Worm (Caenorhabditis elegans) whole organism, young adult: Measurements from ENCODE around the gene F21H12.3.
A peak's percentile ranks its signal among the peaks of the same experiment; 100 is the strongest.

Experiments used
- C17E4.6 ChIP-seq: fragments of 200-800 bp; sonication (Bioruptor generic); IDR thresholded peaks from 2 replicates; pipeline ENCODE4 v1.3.6; 2022; ENCODE audit warnings: missing genetic modification reagents, missing genetic modification characterization, missing compliant biosample characterization
- F22D6.2 ChIP-seq: sonication (generic microtip); optimal IDR thresholded peaks from 2 replicates; lab custom pipeline; 2016; ENCODE audit warnings: mild to moderate bottlenecking, missing genetic modification characterization, missing compliant biosample characterization
- F39B2.1 ChIP-seq: fragments of 200-800 bp; sonication (Bioruptor generic); IDR thresholded peaks from 2 replicates; pipeline ENCODE4 v1.3.6; 2022; ENCODE audit warnings: missing genetic modification reagents, missing genetic modification characterization, missing compliant biosample characterization
- K12H6.12 ChIP-seq: fragments of 200-800 bp; sonication (Bioruptor generic); optimal IDR thresholded peaks from 2 replicates; lab custom pipeline; 2018; ENCODE audit warnings: mild to moderate bottlenecking, missing genetic modification characterization, missing compliant biosample characterization
- Y53G8AR.9 ChIP-seq: fragments of 200-800 bp; sonication (Bioruptor generic); conservative IDR thresholded peaks from 2 replicates; pipeline ENCODE4 v1.3.6; 2022; ENCODE audit warnings: missing genetic modification reagents, missing genetic modification characterization, missing compliant biosample characterization
- Y79H2A.3 ChIP-seq: fragments of 200-800 bp; sonication (Bioruptor generic); conservative IDR thresholded peaks from 2 replicates; pipeline ENCODE4 v1.3.6; 2022; ENCODE audit warnings: missing genetic modification reagents, missing genetic modification characterization, missing compliant biosample characterization
- akir-1 ChIP-seq: fragments of 200-800 bp; sonication (Bioruptor generic); optimal IDR thresholded peaks from 2 replicates; lab custom pipeline; 2018; ENCODE audit warnings: mild to moderate bottlenecking, missing genetic modification characterization, moderate library complexity, missing compliant biosample characterization
- aptf-2 ChIP-seq: fragments of 200-800 bp; sonication (Bioruptor generic); conservative IDR thresholded peaks from 2 replicates; pipeline ENCODE4 v1.3.6; 2022; ENCODE audit warnings: missing genetic modification reagents, missing genetic modification characterization, missing compliant biosample characterization
- athp-1 ChIP-seq: sonication (generic microtip); optimal IDR thresholded peaks from 2 replicates; lab custom pipeline; 2017; ENCODE audit warnings: mild to moderate bottlenecking, missing genetic modification characterization, missing compliant biosample characterization
- attf-5 ChIP-seq: fragments of 200-800 bp; sonication (Bioruptor generic); optimal IDR thresholded peaks from 2 replicates; lab custom pipeline; 2018; ENCODE audit warnings: mild to moderate bottlenecking, missing genetic modification characterization, missing compliant biosample characterization
- bed-1 ChIP-seq: fragments of 200-800 bp; sonication (Bioruptor generic); IDR thresholded peaks from 2 replicates; pipeline ENCODE4 v1.3.6; 2022; ENCODE audit warnings: missing genetic modification reagents, missing genetic modification characterization, missing compliant biosample characterization
- cebp-1 ChIP-seq, 2 experiments: fragments of 200-800 bp in 1 of 2; sonication (Bioruptor generic) in 1 of 2; sonication (generic microtip) in 1 of 2; IDR thresholded peaks in 1 of 2; optimal IDR thresholded peaks in 1 of 2; 2 replicates each; pipeline versions ENCODE4 v1.3.6 to Lab custom; 2017 to 2022; ENCODE audit warnings: missing compliant biosample characterization in 2 of 2, missing genetic modification characterization in 2 of 2, mild to moderate bottlenecking in 1 of 2, missing genetic modification reagents in 1 of 2, moderate library complexity in 1 of 2
- ceh-100 ChIP-seq: fragments of 200-800 bp; sonication (Bioruptor generic); IDR thresholded peaks from 2 replicates; pipeline ENCODE4 v1.3.6; 2022; ENCODE audit warnings: missing genetic modification reagents, missing genetic modification characterization, missing compliant biosample characterization
- ceh-27 ChIP-seq: fragments of 200-800 bp; sonication (Bioruptor generic); optimal IDR thresholded peaks from 2 replicates; lab custom pipeline; 2018; ENCODE audit warnings: mild to moderate bottlenecking, missing genetic modification characterization, moderate library complexity, missing compliant biosample characterization
- ceh-58 ChIP-seq: fragments of 200-800 bp; sonication (Bioruptor generic); IDR thresholded peaks from 2 replicates; pipeline ENCODE4 v1.3.6; 2022; ENCODE audit warnings: missing genetic modification characterization, missing compliant biosample characterization
- dox-1 ChIP-seq: fragments of 200-800 bp; sonication (Bioruptor generic); IDR thresholded peaks from 2 replicates; pipeline ENCODE4 v1.3.6; 2022; ENCODE audit warnings: missing genetic modification reagents, missing genetic modification characterization, missing compliant biosample characterization
- gei-17 ChIP-seq: fragments of 200-800 bp; sonication (Bioruptor generic); optimal IDR thresholded peaks from 2 replicates; lab custom pipeline; 2018; ENCODE audit warnings: mild to moderate bottlenecking, missing genetic modification characterization, missing compliant biosample characterization
- hmg-1.2 ChIP-seq: fragments of 200-800 bp; sonication (Bioruptor generic); IDR thresholded peaks from 2 replicates; pipeline ENCODE4 v1.3.6; 2022; ENCODE audit warnings: missing genetic modification reagents, missing genetic modification characterization, missing compliant biosample characterization
- hrde-1 ChIP-seq: sonication (generic microtip); optimal IDR thresholded peaks from 2 replicates; lab custom pipeline; 2016; ENCODE audit warnings: missing genetic modification characterization, mild to moderate bottlenecking, missing compliant biosample characterization, moderate library complexity, missing genotype, missing genetic modification reagents, borderline replicate concordance
- lin-54 ChIP-seq: fragments of 200-800 bp; sonication (Bioruptor generic); optimal IDR thresholded peaks from 2 replicates; lab custom pipeline; 2018; ENCODE audit warnings: mild to moderate bottlenecking, missing genetic modification characterization, missing compliant biosample characterization
- lsl-1 ChIP-seq: fragments of 200-800 bp; sonication (Bioruptor generic); optimal IDR thresholded peaks from 2 replicates; lab custom pipeline; 2018; ENCODE audit warnings: mild to moderate bottlenecking, missing genetic modification characterization, moderate library complexity, missing compliant biosample characterization
- lsy-27 ChIP-seq: sonication (generic microtip); optimal IDR thresholded peaks from 2 replicates; lab custom pipeline; 2017; ENCODE audit warnings: missing genetic modification characterization, mild to moderate bottlenecking, missing compliant biosample characterization, antibody characterized with exemption, missing genotype, borderline replicate concordance; ENCODE audit not compliant: insufficient read depth
- madf-8 ChIP-seq: fragments of 200-800 bp; sonication (Bioruptor generic); conservative IDR thresholded peaks from 2 replicates; pipeline ENCODE4 v1.3.6; 2022; ENCODE audit warnings: missing genetic modification reagents, missing genetic modification characterization, missing compliant biosample characterization
- mel-28 ChIP-seq: sonication (generic microtip); optimal IDR thresholded peaks from 2 replicates; lab custom pipeline; 2016; ENCODE audit warnings: borderline replicate concordance, mild to moderate bottlenecking, missing genetic modification characterization, missing compliant biosample characterization
- nfya-1 ChIP-seq: sonication (generic microtip); optimal IDR thresholded peaks from 2 replicates; lab custom pipeline; 2017; ENCODE audit warnings: antibody characterized with exemption, missing compliant biosample characterization, missing genetic modification characterization, borderline replicate concordance; ENCODE audit not compliant: insufficient read depth
- nhr-120 ChIP-seq: fragments of 200-800 bp; sonication (Bioruptor generic); IDR thresholded peaks from 2 replicates; pipeline ENCODE4 v1.3.6; 2022; ENCODE audit warnings: missing genetic modification characterization, missing compliant biosample characterization
- nhr-27 ChIP-seq: fragments of 200-800 bp; sonication (Bioruptor generic); optimal IDR thresholded peaks from 2 replicates; lab custom pipeline; 2018; ENCODE audit warnings: mild to moderate bottlenecking, missing genetic modification characterization, moderate library complexity, missing compliant biosample characterization
- nhr-90 ChIP-seq: sonication (generic microtip); optimal IDR thresholded peaks from 2 replicates; lab custom pipeline; 2016; ENCODE audit warnings: missing genotype, mild to moderate bottlenecking, missing genetic modification characterization, missing compliant biosample characterization
- pbrm-1 ChIP-seq: fragments of 200-800 bp; sonication (Bioruptor generic); IDR thresholded peaks from 2 replicates; pipeline ENCODE4 v1.3.6; 2022; ENCODE audit warnings: missing genetic modification reagents, missing genetic modification characterization, missing compliant biosample characterization
- rec-8 ChIP-seq, 2 experiments: sonication (generic microtip); optimal IDR thresholded peaks; 2 replicates each; lab custom pipeline; 2016; ENCODE audit warnings: mild to moderate bottlenecking in 2 of 2, missing genetic modification characterization in 2 of 2, missing genetic modification reagents in 2 of 2, missing genotype in 2 of 2, missing biosample characterization in 1 of 2, missing compliant biosample characterization in 1 of 2, moderate library complexity in 1 of 2
- sdz-38 ChIP-seq: sonication (generic microtip); optimal IDR thresholded peaks from 2 replicates; lab custom pipeline; 2016; ENCODE audit warnings: missing genotype, missing genetic modification characterization, missing compliant biosample characterization
- snpc-1.3 ChIP-seq: sonication (generic microtip); optimal IDR thresholded peaks from 2 replicates; lab custom pipeline; 2017; ENCODE audit warnings: missing genetic modification characterization, mild to moderate bottlenecking, missing compliant biosample characterization, antibody characterized with exemption, moderate library complexity, missing genotype, missing genetic modification reagents; ENCODE audit not compliant: insufficient read depth
- ztf-18 ChIP-seq: sonication (generic microtip); optimal IDR thresholded peaks from 2 replicates; lab custom pipeline; 2016; ENCODE audit warnings: missing genotype, mild to moderate bottlenecking, missing genetic modification characterization, missing compliant biosample characterization
- ztf-25 ChIP-seq: fragments of 200-800 bp; sonication (Bioruptor generic); IDR thresholded peaks from 2 replicates; pipeline ENCODE4 v1.3.6; 2022; ENCODE audit warnings: missing genetic modification reagents, missing genetic modification characterization, missing compliant biosample characterization

F21H12.3 gene

ce11 chrII:6061495-6061894, 21.2 kb upstream of the F21H12.3 start (continued):
- TF ChIP-seq madf-8 (peak; percentile 22; the same call in 1 of the 2 replicates), sdz-38 (tag; lab: Kevin White, UChicago) (no peak), lin-54 (peak; percentile 91), K12H6.12 (tag; lab: Kevin White, UChicago) (peak; percentile 41), bed-1 (GFP tag; lab: Robert Waterston, UW) (no peak), dox-1 (GFP tag; lab: Robert Waterston, UW) (peak; percentile 51; the same call in 1 of the 2 replicates), rec-8 (tag; optimal IDR thresholded peaks at IDR 0.05; lab: Kevin White, UChicago) (peak in 1 of 2 experiments; percentile 56), athp-1 (peak; percentile 4), F22D6.2 (tag; lab: Kevin White, UChicago) (peak; percentile 56), hmg-1.2 (GFP tag; lab: Robert Waterston, UW) (peak; percentile 29; the same call in 1 of the 2 replicates), snpc-1.3 (tag; lab: Kevin White, UChicago) (peak; percentile 9), cebp-1 (GFP tag; IDR thresholded peaks at IDR 0.05; lab: Robert Waterston, UW) (no peak), cebp-1 (tag; optimal IDR thresholded peaks at IDR 0.05; lab: Kevin White, UChicago) (no peak)

- TF ChIP-seq aptf-2 (GFP tag; lab: Robert Waterston, UW), result no peak
- TF ChIP-seq ztf-18 (tag; lab: Kevin White, UChicago), result no peak
- no peak for TF ChIP-seq pbrm-1
- TF ChIP-seq nhr-90 (tag; lab: Kevin White, UChicago), result no peak
- TF ChIP-seq ceh-100 (GFP tag; lab: Robert Waterston, UW), result no peak
- TF ChIP-seq ceh-58 (GFP tag; lab: Robert Waterston, UW), result no peak
- TF ChIP-seq mel-28 (tag; lab: Kevin White, UChicago), result no peak
- TF ChIP-seq F39B2.1 (GFP tag; lab: Robert Waterston, UW), result no peak
- TF ChIP-seq ztf-25 (GFP tag; lab: Robert Waterston, UW), result no peak
- no peak for TF ChIP-seq C17E4.6
- TF ChIP-seq nfya-1, result no peak
- TF ChIP-seq hrde-1 (tag; lab: Kevin White, UChicago), result no peak
- no peak for TF ChIP-seq akir-1 (GFP tag; lab: Kevin White, UChicago)
- no peak for TF ChIP-seq lsy-27 (tag; lab: Kevin White, UChicago)
Observed at ce11 chrII:6067066-6067465, 15.7 kb upstream of the F21H12.3 start, which contains the start of gene H12I13.1. Gene H12I13.1, minus strand, starts transcription at chrII:6067166.

- no peak for TF ChIP-seq ceh-27 (GFP tag; lab: Kevin White, UChicago)
- no peak for TF ChIP-seq attf-5 (GFP tag; lab: Kevin White, UChicago)
- TF ChIP-seq nhr-27 (tag; lab: Kevin White, UChicago), result no peak
- no peak for TF ChIP-seq nhr-120 (GFP tag; lab: Robert Waterston, UW)
- TF ChIP-seq, all 124 proteins: peak for 0
Observed at ce11 chrII:6077604-6078003, 5.1 kb upstream of the F21H12.3 start, which contains the start of gene H12I13.6. Gene H12I13.6, plus strand, starts transcription at chrII:6077904.

- TF ChIP-seq Y79H2A.3 (GFP tag; lab: Robert Waterston, UW), result no peak
- TF ChIP-seq gei-17 (GFP tag; lab: Kevin White, UChicago), result no peak
- TF ChIP-seq Y53G8AR.9 (GFP tag; lab: Robert Waterston, UW), result no peak
- peak; percentile 43 for TF ChIP-seq lsl-1 (GFP tag; lab: Kevin White, UChicago)
Observed at ce11 chrII:6080743-6081142, 2.0 kb upstream of the F21H12.3 start, which contains the start of gene fbf-1. Gene fbf-1, minus strand, starts transcription at chrII:6080843.
